Worm (Caenorhabditis elegans) whole organism, late embryonic: ENCODE measurements around the gene cwf-19L1.

Experiments used
- ceh-22 ChIP-seq: sonication (generic microtip); optimal IDR thresholded peaks from 2 replicates; lab custom pipeline; 2017; ENCODE audit warnings: missing biosample characterization, missing genetic modification characterization
- ceh-6 ChIP-seq: fragments of 200-800 bp; sonication (Bioruptor generic); optimal IDR thresholded peaks from 2 replicates; lab custom pipeline; 2018; ENCODE audit warnings: mild to moderate bottlenecking, missing genetic modification characterization, missing compliant biosample characterization
- fkh-6 ChIP-seq: sonication (generic microtip); optimal IDR thresholded peaks from 2 replicates; lab custom pipeline; 2016; ENCODE audit warnings: missing genetic modification characterization, missing compliant biosample characterization
- hlh-30 ChIP-seq: sonication (generic microtip); optimal IDR thresholded peaks from 2 replicates; lab custom pipeline; 2017; ENCODE audit warnings: antibody characterized with exemption, missing genetic modification characterization, missing compliant biosample characterization; ENCODE audit not compliant: insufficient read depth
- pha-4 ChIP-seq: fragments of 150-350 bp; optimal IDR thresholded peaks from 2 replicates; lab custom pipeline; 2018; ENCODE audit warnings: missing biosample characterization, missing genetic modification reagents, missing genetic modification characterization
- ref-2 ChIP-seq: sonication (generic microtip); optimal IDR thresholded peaks from 2 replicates; lab custom pipeline; 2016; ENCODE audit warnings: missing genetic modification characterization, missing compliant biosample characterization
- sdc-2 ChIP-seq: sonication (generic microtip); optimal IDR thresholded peaks from 2 replicates; lab custom pipeline; 2016; ENCODE audit warnings: missing genotype, missing genetic modification characterization, missing compliant biosample characterization
- tbx-2 ChIP-seq: sonication (generic microtip); optimal IDR thresholded peaks from 2 replicates; lab custom pipeline; 2016; ENCODE audit warnings: missing genetic modification characterization, missing compliant biosample characterization

- no peak for TF ChIP-seq ref-2
- no peak for TF ChIP-seq sdc-2
- no peak for TF ChIP-seq ceh-6 (GFP tag; lab: Kevin White, UChicago)
- no peak for TF ChIP-seq fkh-6 (tag; lab: Kevin White, UChicago)
- no peak for TF ChIP-seq ceh-22 (tag; lab: Kevin White, UChicago)
- no peak for TF ChIP-seq tbx-2 (tag; lab: Kevin White, UChicago)
- no peak for TF ChIP-seq pha-4 (tag; lab: Kevin White, UChicago)
- TF ChIP-seq hlh-30 (tag; lab: Kevin White, UChicago): no peak
These were observed 8.9 kb upstream of the cwf-19L1 start for ce11 chrV:6098755-6099155.
